Worm (Caenorhabditis elegans) whole organism, mixed stage, embryonic: Measurements from ENCODE around the gene K10G6.5.

Experiments
- bed-3 ChIP-seq: fragments of 200-800 bp; sonication (Bioruptor generic); optimal IDR thresholded peaks from 3 replicates; lab custom pipeline; 2018; ENCODE audit warnings: mild to moderate bottlenecking, missing genetic modification characterization, moderate library complexity, missing compliant biosample characterization
- ceh-39 ChIP-seq: fragments of 150-350 bp; optimal IDR thresholded peaks from 2 replicates; lab custom pipeline; 2014; ENCODE audit warnings: missing biosample characterization, missing genetic modification characterization
- ceh-43 ChIP-seq: fragments of 200-800 bp; sonication (Bioruptor generic); optimal IDR thresholded peaks from 2 replicates; lab custom pipeline; 2018; ENCODE audit warnings: mild to moderate bottlenecking, missing genetic modification characterization, moderate library complexity, missing compliant biosample characterization
- ces-1 ChIP-seq: fragments of 150-350 bp; optimal IDR thresholded peaks from 2 replicates; lab custom pipeline; 2014; ENCODE audit warnings: missing biosample characterization, missing genetic modification reagents, missing genetic modification characterization
- cnd-1 ChIP-seq: fragments of 200-800 bp; sonication (Bioruptor generic); optimal IDR thresholded peaks from 2 replicates; lab custom pipeline; 2018; ENCODE audit warnings: mild to moderate bottlenecking, missing genetic modification characterization, missing compliant biosample characterization
- drap-1 ChIP-seq: fragments of 200-800 bp; sonication (Bioruptor generic); optimal IDR thresholded peaks from 3 replicates; lab custom pipeline; 2018; ENCODE audit warnings: mild to moderate bottlenecking, missing genetic modification characterization, missing compliant biosample characterization
- elt-3 ChIP-seq: fragments of 150-350 bp; optimal IDR thresholded peaks from 2 replicates; lab custom pipeline; 2014; ENCODE audit warnings: missing biosample characterization, missing genetic modification characterization
- ham-2 ChIP-seq: fragments of 200-800 bp; sonication (Bioruptor generic); optimal IDR thresholded peaks from 2 replicates; lab custom pipeline; 2018; ENCODE audit warnings: mild to moderate bottlenecking, missing genetic modification characterization, missing compliant biosample characterization
- hlh-1 ChIP-seq: fragments of 150-350 bp; optimal IDR thresholded peaks from 2 replicates; lab custom pipeline; 2014; ENCODE audit warnings: missing biosample characterization, missing genetic modification reagents, missing genetic modification characterization
- lin-32 ChIP-seq: fragments of 200-800 bp; sonication (Bioruptor generic); optimal IDR thresholded peaks from 2 replicates; lab custom pipeline; 2018; ENCODE audit warnings: mild to moderate bottlenecking, missing genetic modification characterization, missing compliant biosample characterization
- lsy-2 ChIP-seq: fragments of 150-350 bp; optimal IDR thresholded peaks from 2 replicates; lab custom pipeline; 2014; ENCODE audit warnings: missing biosample characterization, missing genetic modification characterization
- mab-5 ChIP-seq: fragments of 150-350 bp; optimal IDR thresholded peaks from 2 replicates; lab custom pipeline; 2014; ENCODE audit warnings: missing biosample characterization, missing genetic modification characterization
- mep-1 ChIP-seq: fragments of 150-350 bp; optimal IDR thresholded peaks from 2 replicates; lab custom pipeline; 2017; ENCODE audit warnings: missing biosample characterization, missing genetic modification reagents, missing genetic modification characterization, inconsistent platforms
- mls-2 ChIP-seq: sonication (generic microtip); optimal IDR thresholded peaks from 2 replicates; lab custom pipeline; 2016; ENCODE audit warnings: mild to moderate bottlenecking, missing genetic modification characterization, moderate library complexity, missing compliant biosample characterization
- nhr-12 ChIP-seq: fragments of 150-350 bp; optimal IDR thresholded peaks from 2 replicates; lab custom pipeline; 2014; ENCODE audit warnings: missing biosample characterization, missing genetic modification characterization
- nhr-2 ChIP-seq: fragments of 150-350 bp; optimal IDR thresholded peaks from 2 replicates; lab custom pipeline; 2014; ENCODE audit warnings: missing biosample characterization, missing genetic modification characterization
- nhr-237 ChIP-seq: fragments of 150-350 bp; optimal IDR thresholded peaks from 2 replicates; lab custom pipeline; 2014; ENCODE audit warnings: missing biosample characterization, missing genetic modification characterization
- nhr-28 ChIP-seq: fragments of 150-350 bp; optimal IDR thresholded peaks from 2 replicates; lab custom pipeline; 2014; ENCODE audit warnings: missing biosample characterization, missing genetic modification characterization
- pha-4 ChIP-seq: fragments of 150-350 bp; optimal IDR thresholded peaks from 2 replicates; lab custom pipeline; 2018; ENCODE audit warnings: missing biosample characterization, missing genetic modification reagents, missing genetic modification characterization
- sem-2 ChIP-seq: fragments of 200-800 bp; sonication (Bioruptor generic); optimal IDR thresholded peaks from 2 replicates; lab custom pipeline; 2018; ENCODE audit warnings: mild to moderate bottlenecking, missing genetic modification characterization, missing compliant biosample characterization
- sptf-1 ChIP-seq: sonication (generic microtip); optimal IDR thresholded peaks from 2 replicates; lab custom pipeline; 2017; ENCODE audit warnings: mild to moderate bottlenecking, missing genetic modification characterization, moderate library complexity, missing compliant biosample characterization
- tbx-8 ChIP-seq: fragments of 200-800 bp; sonication (Bioruptor generic); optimal IDR thresholded peaks from 2 replicates; lab custom pipeline; 2018; ENCODE audit warnings: mild to moderate bottlenecking, missing genetic modification characterization, moderate library complexity, missing compliant biosample characterization
- unc-120 ChIP-seq: sonication (generic microtip); optimal IDR thresholded peaks from 2 replicates; lab custom pipeline; 2017; ENCODE audit warnings: missing genetic modification characterization, missing compliant biosample characterization; ENCODE audit not compliant: poor library complexity, severe bottlenecking
- unc-62 ChIP-seq: fragments of 150-350 bp; optimal IDR thresholded peaks from 2 replicates; lab custom pipeline; 2014; ENCODE audit warnings: missing biosample characterization, missing genetic modification reagents, missing genetic modification characterization
- zip-8 ChIP-seq: fragments of 150-350 bp; optimal IDR thresholded peaks from 2 replicates; lab custom pipeline; 2014; ENCODE audit warnings: missing biosample characterization, missing genetic modification characterization
- ztf-11 ChIP-seq: fragments of 150-350 bp; optimal IDR thresholded peaks from 2 replicates; lab custom pipeline; 2014; ENCODE audit warnings: missing biosample characterization, missing genetic modification characterization

The K10G6.5 gene

DNA sequence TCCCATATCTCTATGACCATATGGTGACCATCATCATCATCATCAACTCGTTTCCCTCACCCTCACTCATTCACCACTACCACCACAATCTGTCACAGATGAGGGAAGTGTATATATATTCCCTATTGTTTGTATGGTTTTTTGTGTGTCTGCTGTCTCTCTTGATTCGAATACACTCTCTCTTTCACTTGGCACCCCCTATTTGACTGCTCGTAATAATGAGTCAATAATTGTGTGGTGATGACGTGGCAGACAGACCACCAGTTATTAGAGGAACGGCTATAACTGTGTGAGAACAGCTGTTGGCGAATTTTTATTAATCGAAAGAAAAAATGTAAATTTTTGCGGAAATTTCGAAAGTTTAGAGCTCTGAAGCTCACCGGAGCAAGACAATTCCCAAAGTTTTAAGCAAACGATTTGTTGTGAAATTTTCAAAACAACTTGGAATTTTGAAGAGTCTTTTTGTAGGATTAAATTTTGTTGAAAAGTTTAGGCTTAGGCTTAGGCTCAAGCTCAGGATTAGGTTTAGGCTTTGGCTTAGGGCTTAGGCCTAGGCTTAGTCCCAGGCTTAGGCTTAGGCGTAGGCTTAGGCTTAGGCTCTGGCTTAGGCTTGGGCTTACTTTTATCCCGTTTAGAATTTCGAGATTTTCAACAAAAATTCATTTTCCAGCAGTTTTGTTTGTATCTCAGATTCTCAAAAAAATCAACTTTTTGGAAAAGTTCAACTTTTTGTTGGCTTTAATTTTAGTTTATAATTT, 29.4 kb upstream of the K10G6.5 start:
- peak; percentile 3 for TF ChIP-seq ceh-43 (GFP tag; lab: Kevin White, UChicago)
- no peak for TF ChIP-seq ham-2 (GFP tag; lab: Kevin White, UChicago)
- peak; percentile 69 for TF ChIP-seq lin-32 (GFP tag; lab: Kevin White, UChicago)
- no peak for TF ChIP-seq sem-2 (GFP tag; lab: Kevin White, UChicago)
- TF ChIP-seq unc-62 (GFP tag; lab: Kevin White, UChicago): peak; percentile 69
- no peak for TF ChIP-seq mab-5 (tag; lab: Kevin White, UChicago)
- TF ChIP-seq elt-3 (tag; lab: Kevin White, UChicago): no peak
- TF ChIP-seq nhr-12 (tag; lab: Kevin White, UChicago): no peak
- peak; percentile 83 for TF ChIP-seq nhr-2 (tag; lab: Kevin White, UChicago)
- peak; percentile 15 for TF ChIP-seq mep-1 (tag; lab: Kevin White, UChicago)
- peak; percentile 64 for TF ChIP-seq ceh-39
- peak; percentile 9 for TF ChIP-seq mls-2 (tag; lab: Kevin White, UChicago)
- peak; percentile 80 for TF ChIP-seq cnd-1 (tag; lab: Kevin White, UChicago)
- no peak for TF ChIP-seq zip-8 (tag; lab: Kevin White, UChicago)
- TF ChIP-seq nhr-237 (tag; lab: Kevin White, UChicago): no peak

DNA sequence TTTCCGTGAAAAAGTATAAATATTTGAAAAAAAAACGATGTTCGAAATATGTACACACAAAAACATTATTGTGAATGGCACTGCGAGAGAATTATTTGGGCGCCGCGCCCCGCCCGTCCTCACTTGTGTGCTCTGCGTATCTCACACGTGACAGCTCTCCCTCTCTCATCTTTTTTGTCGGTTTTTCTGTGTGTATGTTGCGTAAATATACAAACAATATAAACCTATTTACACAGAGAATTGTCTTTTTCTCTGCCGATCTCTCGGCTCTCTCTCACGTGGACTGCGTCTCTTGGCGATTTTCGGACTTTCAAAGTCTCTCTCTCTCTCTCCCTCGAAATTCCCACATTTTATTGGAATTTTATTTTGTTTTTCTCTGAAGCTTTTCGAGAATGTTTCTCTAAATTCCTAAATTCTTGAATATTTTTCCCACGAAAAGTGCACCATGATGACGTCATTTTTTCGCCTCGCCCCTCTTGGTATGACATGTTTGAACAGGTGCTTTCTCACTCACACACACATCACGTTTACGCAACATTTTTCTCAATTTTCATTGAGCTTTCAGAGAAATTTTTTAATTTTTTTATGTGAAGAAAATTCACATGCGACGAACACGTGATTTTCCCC, 28.3 kb upstream of the K10G6.5 start:
- TF ChIP-seq zip-8 (tag; lab: Kevin White, UChicago): peak; percentile 35
- TF ChIP-seq drap-1 (GFP tag; lab: Kevin White, UChicago): peak; percentile 18
- TF ChIP-seq mls-2 (tag; lab: Kevin White, UChicago): peak; percentile 45
- TF ChIP-seq lsy-2 (tag; lab: Kevin White, UChicago): no peak
- peak; percentile 71 for TF ChIP-seq unc-120 (tag; lab: Kevin White, UChicago)
- TF ChIP-seq nhr-237 (tag; lab: Kevin White, UChicago): peak; percentile 48
- TF ChIP-seq ztf-11: no peak
- peak; percentile 21 for TF ChIP-seq mep-1 (tag; lab: Kevin White, UChicago)
- TF ChIP-seq sptf-1: peak; percentile 9
- TF ChIP-seq unc-62 (GFP tag; lab: Kevin White, UChicago): peak; percentile 46
- peak; percentile 15 for TF ChIP-seq cnd-1 (tag; lab: Kevin White, UChicago)
- no peak for TF ChIP-seq ceh-43 (GFP tag; lab: Kevin White, UChicago)
- no peak for TF ChIP-seq tbx-8 (GFP tag; lab: Kevin White, UChicago)
- peak; percentile 95 for TF ChIP-seq pha-4
- peak; percentile 84 for TF ChIP-seq ces-1 (GFP tag; lab: Kevin White, UChicago)
- TF ChIP-seq, all 35 proteins: peak for 11

DNA sequence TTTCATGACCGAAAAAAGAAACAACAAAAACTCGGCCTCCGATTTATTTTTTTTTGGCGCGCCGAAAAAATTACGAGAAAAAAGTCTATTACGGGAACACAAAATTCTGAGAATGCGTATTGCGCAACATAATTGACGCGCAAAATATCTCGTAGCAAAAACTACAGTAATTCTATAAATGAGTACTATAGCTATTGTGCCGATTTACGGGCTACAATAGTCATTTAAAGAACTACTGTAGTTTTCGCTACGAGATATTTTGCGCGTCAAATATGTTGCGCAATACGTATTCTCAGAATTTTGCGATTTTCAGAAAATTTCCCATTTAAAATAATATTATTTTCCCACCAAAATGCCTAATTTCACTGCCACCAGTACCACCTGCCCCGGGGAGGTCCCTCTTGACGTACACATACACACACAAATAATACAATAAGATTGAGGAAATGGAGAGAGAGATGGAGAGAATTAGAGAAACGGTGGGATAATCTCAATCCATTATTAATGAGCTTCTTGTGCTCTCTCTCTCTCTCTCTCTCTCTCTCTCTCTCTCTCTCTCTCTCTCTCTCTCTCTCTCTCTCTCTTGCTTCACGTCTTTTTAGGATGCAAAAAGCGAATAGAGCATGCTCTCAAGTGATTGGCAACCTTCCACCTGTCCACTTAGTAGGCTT, 27.5 kb upstream of the K10G6.5 start:
- TF ChIP-seq drap-1 (GFP tag; lab: Kevin White, UChicago) (peak; percentile 31), sem-2 (GFP tag; lab: Kevin White, UChicago) (no peak), sptf-1 (peak; percentile 53), cnd-1 (tag; lab: Kevin White, UChicago) (peak; percentile 62), lin-32 (GFP tag; lab: Kevin White, UChicago) (no peak), ces-1 (GFP tag; lab: Kevin White, UChicago) (peak; percentile 87), unc-62 (GFP tag; lab: Kevin White, UChicago) (peak; percentile 5), mls-2 (tag; lab: Kevin White, UChicago) (peak; percentile 53), ztf-11 (peak; percentile 51), zip-8 (tag; lab: Kevin White, UChicago) (peak; percentile 95), nhr-28 (tag; lab: Kevin White, UChicago) (no peak), hlh-1 (tag; lab: Kevin White, UChicago) (peak; percentile 21), bed-3 (GFP tag; lab: Kevin White, UChicago) (no peak), ceh-43 (GFP tag; lab: Kevin White, UChicago) (no peak), mep-1 (tag; lab: Kevin White, UChicago) (peak; percentile 12)

DNA sequence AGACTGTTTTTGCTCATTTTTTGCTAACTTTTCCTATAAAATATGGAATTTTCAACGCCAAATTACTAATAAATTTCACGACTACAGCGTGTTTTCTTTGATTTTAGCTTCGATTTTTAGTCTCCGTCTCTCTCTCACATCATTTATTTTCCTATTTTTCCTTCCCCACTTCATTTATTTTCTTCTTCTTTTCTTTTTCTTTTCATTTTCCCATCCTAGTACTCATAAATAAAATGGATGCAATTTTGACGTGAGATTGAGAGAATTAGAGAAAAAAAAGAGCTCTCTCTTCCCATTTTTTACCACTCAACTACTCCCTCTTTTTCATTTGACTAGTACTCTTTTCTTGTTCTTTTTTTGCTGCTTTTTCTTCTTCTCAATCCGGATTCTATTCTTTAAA, 26.8 kb upstream of the K10G6.5 start:
- no peak for TF ChIP-seq nhr-28 (tag; lab: Kevin White, UChicago)
- no peak for TF ChIP-seq ztf-11
- TF ChIP-seq ces-1 (GFP tag; lab: Kevin White, UChicago): peak; percentile 78
